Fruit fly (Drosophila melanogaster): ENCODE measurements around the gene CG5746.

The CG5746 gene

dm6 chr3R:24320342-24320711 lies 28.3 kb downstream of the CG5746 start (continued):
- TF ChIP-seq CG6765 (GFP tag; optimal IDR thresholded peaks at IDR 0.05) (no peak), CG17568 (GFP tag; optimal IDR thresholded peaks at IDR 0.05) (no peak), Hr3 (GFP tag; optimal IDR thresholded peaks at IDR 0.05) (no peak), D19A (tag; optimal IDR thresholded peaks at IDR 0.05) (no peak), zen2 (GFP tag; IDR thresholded peaks at IDR 0.05; ENCODE audit: partially characterized antibody) (peak; percentile 57; the same call in 2 of the 3 replicates), tup (GFP tag; optimal IDR thresholded peaks at IDR 0.05) (no peak), pan (optimal IDR thresholded peaks at IDR 0.05) (no peak), pan (GFP tag; optimal IDR thresholded peaks at IDR 0.05 in 1 of 2, IDR thresholded peaks at IDR 0.05 in 1 of 2) (no peak), TFAM (GFP tag; optimal IDR thresholded peaks at IDR 0.05) (no peak), CG10543 (GFP tag; optimal IDR thresholded peaks at IDR 0.05) (no peak), CG10431 (GFP tag; optimal IDR thresholded peaks at IDR 0.05) (no peak), br (optimal IDR thresholded peaks at IDR 0.05) (no peak), CG9817 (tag; optimal IDR thresholded peaks at IDR 0.05) (no peak), CG13123 (GFP tag; optimal IDR thresholded peaks at IDR 0.05) (no peak), CG12391 (tag; optimal IDR thresholded peaks at IDR 0.05) (peak; percentile 79), BtbVII (GFP tag; optimal IDR thresholded peaks at IDR 0.05) (no peak), Meics (GFP tag; optimal IDR thresholded peaks at IDR 0.05) (no peak), CHES-1-like (GFP tag; optimal IDR thresholded peaks at IDR 0.05) (no peak), CG10366 (GFP tag; IDR thresholded peaks at IDR 0.05) (no peak), CG16813 (GFP tag; IDR thresholded peaks at IDR 0.05; ENCODE audit: partially characterized antibody) (peak; percentile 57), CG12155 (GFP tag; optimal IDR thresholded peaks at IDR 0.05) (no peak), Dip3 (GFP tag; optimal IDR thresholded peaks at IDR 0.05) (no peak), Fer3 (tag; optimal IDR thresholded peaks at IDR 0.05) (no peak), CG1602 (GFP tag; optimal IDR thresholded peaks at IDR 0.05) (no peak), Tbp (GFP tag; optimal IDR thresholded peaks at IDR 0.05) (no peak), Dek (tag; optimal IDR thresholded peaks at IDR 0.05) (no peak), CG3726 (GFP tag; IDR thresholded peaks at IDR 0.05) (no peak), grau (tag; optimal IDR thresholded peaks at IDR 0.05) (no peak), seq (GFP tag; IDR thresholded peaks at IDR 0.05) (peak; percentile 82), kah (GFP tag; optimal IDR thresholded peaks at IDR 0.05) (no peak), ken (GFP tag; IDR thresholded peaks at IDR 0.05) (no peak), disco-r (GFP tag; optimal IDR thresholded peaks at IDR 0.05) (no peak), tll (GFP tag; optimal IDR thresholded peaks at IDR 0.05) (peak in 1 of 2 experiments; percentile 61), Doc3 (GFP tag; IDR thresholded peaks at IDR 0.05; ENCODE audit: partially characterized antibody) (peak; percentile 38; the same call in 1 of the 3 replicates), Xbp1 (GFP tag; optimal IDR thresholded peaks at IDR 0.05) (no peak), D (optimal IDR thresholded peaks at IDR 0.05) (no peak), D (GFP tag; optimal IDR thresholded peaks at IDR 0.05) (no peak), Sox100B (GFP tag; optimal IDR thresholded peaks at IDR 0.05) (no peak), CG17912 (GFP tag; optimal IDR thresholded peaks at IDR 0.05) (peak; percentile 25), CG5953 (GFP tag; IDR thresholded peaks at IDR 0.05) (no peak), slou (GFP tag; optimal IDR thresholded peaks at IDR 0.05) (no peak), psq (GFP tag; optimal IDR thresholded peaks at IDR 0.05) (no peak), corto (GFP tag; optimal IDR thresholded peaks at IDR 0.05) (no peak), abd-A (tag; optimal IDR thresholded peaks at IDR 0.05) (no peak), chif (GFP tag; optimal IDR thresholded peaks at IDR 0.05) (no peak), CG18764 (GFP tag; optimal IDR thresholded peaks at IDR 0.05) (no peak), CG1792 (GFP tag; optimal IDR thresholded peaks at IDR 0.05) (no peak), Abd-B (GFP tag; optimal IDR thresholded peaks at IDR 0.05) (no peak), bbx (GFP tag; IDR thresholded peaks at IDR 0.05; ENCODE audit: partially characterized antibody) (peak; percentile 84), ftz-f1 (GFP tag; optimal IDR thresholded peaks at IDR 0.05) (peak; percentile 96), tio (GFP tag; optimal IDR thresholded peaks at IDR 0.05) (no peak), danr (GFP tag; IDR thresholded peaks at IDR 0.05) (no peak)
